Fruit fly (Drosophila melanogaster): ENCODE data around the gene Gli.
"Not testable (repeated sequence)": the region's sequence is repeated elsewhere in the genome, so short reads cannot be mapped to it uniquely, and the experiment has no call there.

DNA sequence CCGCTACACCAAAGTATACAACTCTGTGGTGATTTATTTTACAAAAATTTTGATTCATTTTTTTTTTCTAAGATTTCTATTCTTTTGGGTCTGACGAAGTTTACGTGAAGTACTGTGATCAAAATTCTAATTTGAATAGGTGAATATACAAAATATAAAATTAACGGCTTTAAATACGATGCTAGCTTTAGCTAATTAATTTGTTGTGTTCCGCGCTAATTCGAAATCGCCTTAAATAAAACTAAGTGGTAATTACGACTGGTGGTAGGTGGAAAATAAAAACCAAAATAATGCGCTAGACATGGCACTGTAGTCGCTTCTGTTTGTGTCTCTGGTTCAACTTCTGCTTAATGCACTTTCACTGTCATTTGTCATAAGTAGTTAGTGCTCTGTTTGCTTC lies 51.6 kb downstream of the Gli start, which contains the start of gene CG43924:
- TF ChIP-seq CG4496 (GFP tag; IDR thresholded peaks at IDR 0.05); CG14655 (GFP tag; optimal IDR thresholded peaks at IDR 0.05); CG13204 (GFP tag; optimal IDR thresholded peaks at IDR 0.05); CG32121 (GFP tag; IDR thresholded peaks at IDR 0.05); Pif1B (GFP tag; optimal IDR thresholded peaks at IDR 0.05); CG34367 (tag; optimal IDR thresholded peaks at IDR 0.05); Ets98B (GFP tag; IDR thresholded peaks at IDR 0.05); CG15710 (tag; optimal IDR thresholded peaks at IDR 0.05); CG8301 (tag; optimal IDR thresholded peaks at IDR 0.05); CG10348 (GFP tag; IDR thresholded peaks at IDR 0.05); Pif1A (GFP tag; optimal IDR thresholded peaks at IDR 0.05); Snoo (tag; optimal IDR thresholded peaks at IDR 0.05); CG17806 (tag; optimal IDR thresholded peaks at IDR 0.05); EcR (GFP tag; optimal IDR thresholded peaks at IDR 0.05): not testable (repeated sequence)

Data from whole organism, pupa.